Fruit fly (Drosophila melanogaster): ENCODE results near the gene CG31848.

CG31848 gene

DNA sequence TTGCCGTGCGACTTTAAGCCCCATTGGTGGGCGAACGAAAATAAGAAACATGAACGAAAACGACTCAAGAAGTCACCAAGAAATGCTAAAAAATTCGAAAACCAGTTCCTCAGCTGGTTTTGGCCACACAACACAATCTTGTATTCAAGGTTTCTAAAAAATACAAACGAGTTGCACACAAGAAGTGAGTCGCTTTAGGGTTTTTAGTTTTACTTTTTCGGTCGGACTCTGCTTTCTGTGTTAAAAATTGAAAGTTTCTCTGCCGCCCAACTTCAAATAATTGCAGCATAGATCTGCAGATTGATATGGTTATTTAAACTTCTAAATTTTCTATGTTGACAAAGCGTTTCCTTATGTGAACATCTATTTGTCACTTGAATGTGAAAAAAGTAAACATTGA is 26.9 kb upstream of the CG31848 start, which contains the start of gene CG16824:
Gene CG16824 (plus strand): TSS at position 384 of the 400 bp plus-strand sequence.
- no peak for TF ChIP-seq CG32006 (GFP tag; optimal IDR thresholded peaks at IDR 0.05)
- peak; percentile 2 for TF ChIP-seq Blimp-1 (GFP tag; optimal IDR thresholded peaks at IDR 0.05)

DNA sequence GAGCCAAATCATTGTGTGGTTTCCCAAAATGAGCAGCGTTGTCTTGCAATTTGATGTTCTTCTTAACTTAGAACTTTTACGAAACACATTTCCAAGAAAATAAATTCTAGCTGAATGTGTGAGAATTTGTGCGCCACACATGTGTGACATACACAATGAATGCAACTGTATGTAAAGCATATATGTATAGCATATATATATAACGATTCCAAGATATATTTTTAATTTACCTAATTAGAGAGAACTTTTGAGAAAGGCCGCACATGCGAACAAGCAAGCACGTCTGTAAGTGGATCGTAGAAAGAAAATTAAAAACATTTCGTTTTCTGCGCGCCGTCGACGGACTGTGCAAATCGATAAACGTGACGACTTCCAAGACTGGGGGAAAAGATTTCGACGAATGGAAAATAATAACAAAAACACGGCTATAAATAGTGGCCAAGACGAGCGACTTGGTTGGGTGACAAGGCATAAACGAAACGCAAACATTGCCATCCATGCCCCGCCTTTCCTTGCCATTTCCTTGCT is 26.3 kb upstream of the CG31848 start:
- no peak for TF ChIP-seq CG6854 (GFP tag; optimal IDR thresholded peaks at IDR 0.05)
- peak; percentile 51 for TF ChIP-seq Eip78C (GFP tag)
- no peak for TF ChIP-seq CG3919 (GFP tag; optimal IDR thresholded peaks at IDR 0.05)
- no peak for TF ChIP-seq Blimp-1 (GFP tag; optimal IDR thresholded peaks at IDR 0.05)
- no peak for TF ChIP-seq ss (GFP tag; optimal IDR thresholded peaks at IDR 0.05)

DNA sequence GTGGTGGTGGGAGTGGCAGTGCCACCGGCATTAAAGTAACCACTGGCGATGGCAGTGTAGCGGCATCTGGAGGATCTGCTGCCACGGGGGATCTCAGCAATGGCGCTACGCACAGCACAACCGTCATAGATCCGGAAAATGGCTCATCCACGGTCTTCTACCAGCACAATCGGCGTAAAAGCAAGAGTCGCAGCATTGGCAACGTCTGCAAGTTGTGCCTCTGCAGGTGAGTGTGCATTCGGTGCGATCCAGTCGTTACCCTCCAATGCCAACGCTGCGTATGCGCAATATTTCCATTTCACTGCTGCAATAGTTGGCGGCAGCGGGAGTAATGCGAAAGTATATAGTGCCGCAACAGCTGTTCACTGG is 25.4 kb upstream of the CG31848 start:
- TF ChIP-seq topi (GFP tag; optimal IDR thresholded peaks at IDR 0.05) = no peak
- no peak for TF ChIP-seq Lpt (GFP tag; optimal IDR thresholded peaks at IDR 0.05)
- TF ChIP-seq CG3919 (GFP tag; optimal IDR thresholded peaks at IDR 0.05) = no peak
- TF ChIP-seq CG32006 (GFP tag; optimal IDR thresholded peaks at IDR 0.05) = peak; percentile 65
- no peak for TF ChIP-seq acj6 (GFP tag; optimal IDR thresholded peaks at IDR 0.05)
- no peak for TF ChIP-seq Eip75B (GFP tag; optimal IDR thresholded peaks at IDR 0.05)
- no peak for TF ChIP-seq CG11762 (GFP tag; optimal IDR thresholded peaks at IDR 0.05; ENCODE audit: insufficient read depth)
- no peak for TF ChIP-seq CG6854 (GFP tag; optimal IDR thresholded peaks at IDR 0.05)
- TF ChIP-seq Hr4 (GFP tag; optimal IDR thresholded peaks at IDR 0.05) = peak; percentile 12
- TF ChIP-seq CG9139 (GFP tag; optimal IDR thresholded peaks at IDR 0.05) = no peak
- TF ChIP-seq CG6808 (GFP tag; optimal IDR thresholded peaks at IDR 0.05) = no peak
- no peak for TF ChIP-seq Ets21C (GFP tag; optimal IDR thresholded peaks at IDR 0.05)
- no peak for TF ChIP-seq fkh (GFP tag; optimal IDR thresholded peaks at IDR 0.05)
- no peak for TF ChIP-seq CG11902 (GFP tag; optimal IDR thresholded peaks at IDR 0.05)
- TF ChIP-seq CG3032 (tag; optimal IDR thresholded peaks at IDR 0.05) = no peak
- TF ChIP-seq CG4318 (GFP tag; optimal IDR thresholded peaks at IDR 0.05) = no peak
- TF ChIP-seq net (GFP tag; optimal IDR thresholded peaks at IDR 0.05) = no peak
- no peak for TF ChIP-seq fd59A (GFP tag; optimal IDR thresholded peaks at IDR 0.05)
- peak; percentile 39; the same call in 1 of the 2 replicates for TF ChIP-seq Gug (GFP tag; IDR thresholded peaks at IDR 0.05)
- TF ChIP-seq CG8119 (GFP tag; IDR thresholded peaks at IDR 0.05) = 0 out of 3 replicates have a peak, but pooled peaks have one; percentile 52
- TF ChIP-seq CG15336 (GFP tag; IDR thresholded peaks at IDR 0.05) = no peak; the same call in 1 of the 2 replicates
- TF ChIP-seq fd85E (GFP tag; optimal IDR thresholded peaks at IDR 0.05) = no peak
- TF ChIP-seq CG8632 (GFP tag; optimal IDR thresholded peaks at IDR 0.05) = no peak
- no peak for TF ChIP-seq Smox (GFP tag; optimal IDR thresholded peaks at IDR 0.05)
- no peak for TF ChIP-seq CG6276 (GFP tag; optimal IDR thresholded peaks at IDR 0.05)
- TF ChIP-seq lz (GFP tag; optimal IDR thresholded peaks at IDR 0.05) = no peak
- no peak for TF ChIP-seq OdsH (GFP tag; optimal IDR thresholded peaks at IDR 0.05)
- TF ChIP-seq Sox15 (GFP tag; optimal IDR thresholded peaks at IDR 0.05) = no peak
- no peak for TF ChIP-seq salr (GFP tag; optimal IDR thresholded peaks at IDR 0.05)
- 0 out of 3 replicates have a peak, but pooled peaks have one; percentile 49 for TF ChIP-seq CG6163 (GFP tag; IDR thresholded peaks at IDR 0.05)
- no peak for TF ChIP-seq ss (GFP tag; optimal IDR thresholded peaks at IDR 0.05)
- no peak for TF ChIP-seq CG10631 (GFP tag; optimal IDR thresholded peaks at IDR 0.05)
- no peak for TF ChIP-seq CG34406 (GFP tag; optimal IDR thresholded peaks at IDR 0.05)
- no peak for TF ChIP-seq CG7368 (GFP tag; optimal IDR thresholded peaks at IDR 0.05)
- no peak for TF ChIP-seq svp (GFP tag)
- TF ChIP-seq esn (GFP tag; optimal IDR thresholded peaks at IDR 0.05) = no peak
- no peak for TF ChIP-seq Eip78C (GFP tag)
- TF ChIP-seq Sox14 (GFP tag; optimal IDR thresholded peaks at IDR 0.05) = no peak
- no peak for TF ChIP-seq dsx (GFP tag; optimal IDR thresholded peaks at IDR 0.05; ENCODE audit: poor library complexity, severe bottlenecking)
- no peak for TF ChIP-seq Sox102F (GFP tag; optimal IDR thresholded peaks at IDR 0.05)
- TF ChIP-seq achi (GFP tag; optimal IDR thresholded peaks at IDR 0.05) = no peak
- no peak for TF ChIP-seq CG16779 (tag; optimal IDR thresholded peaks at IDR 0.05)
- peak; percentile 73; the same call in 1 of the 3 replicates for TF ChIP-seq eg (GFP tag; IDR thresholded peaks at IDR 0.05)
- TF ChIP-seq CG6792 (GFP tag; optimal IDR thresholded peaks at IDR 0.05) = no peak
- TF ChIP-seq pdm3 (GFP tag; optimal IDR thresholded peaks at IDR 0.05) = peak; percentile 5
- no peak for TF ChIP-seq Hr39 (GFP tag; optimal IDR thresholded peaks at IDR 0.05)
